Worm (Caenorhabditis elegans) whole organism, dauer: ENCODE data around the gene F46F5.15.
"Not testable (repeated sequence)": the region's sequence is repeated elsewhere in the genome, so short reads cannot be mapped to it uniquely, and the experiment has no call there.

Source experiments
- unc-62 ChIP-seq: sonication (generic microtip); optimal IDR thresholded peaks from 2 replicates; lab custom pipeline; 2017; ENCODE audit warnings: missing biosample characterization, missing genetic modification reagents, missing genetic modification characterization

F46F5.15 gene

ce11 chrII:783532-783931 lies 4.7 kb upstream of the F46F5.15 start, which contains the start of gene Y39F10A.6:
Y39F10A.6 (minus strand) TSS chrII:783632.
- no peak for TF ChIP-seq unc-62 (GFP tag; lab: Kevin White, UChicago)

ce11 chrII:786938-787337 lies 1.3 kb upstream of the F46F5.15 start, which contains the start of gene F46F5.16:
F46F5.16 (plus strand) TSS chrII:787238.
- TF ChIP-seq unc-62 (GFP tag; lab: Kevin White, UChicago) = no peak

- TF ChIP-seq unc-62 (GFP tag; lab: Kevin White, UChicago) = no peak
These were observed 3.6 kb downstream of the F46F5.15 start, which contains the start of gene F46F5.1 for ce11 chrII:791828-792227. F46F5.1 (minus strand) TSS chrII:791928.

- no peak for TF ChIP-seq unc-62 (GFP tag; lab: Kevin White, UChicago)
These were observed 8.7 kb downstream of the F46F5.15 start for ce11 chrII:796916-797315.

ce11 chrII:797445-797844 lies 9.2 kb downstream of the F46F5.15 start:
- TF ChIP-seq unc-62 (GFP tag; lab: Kevin White, UChicago) = no peak

- no peak for TF ChIP-seq unc-62 (GFP tag; lab: Kevin White, UChicago)
These were observed 11.5 kb downstream of the F46F5.15 start, which contains the start of gene F46F5.14 for ce11 chrII:799700-800099. F46F5.14 (plus strand) TSS chrII:800000.

- no peak for TF ChIP-seq unc-62 (GFP tag; lab: Kevin White, UChicago)
These were observed 14.8 kb downstream of the F46F5.15 start, which contains the start of gene F46F5.13 for ce11 chrII:803009-803408. F46F5.13 (plus strand) TSS chrII:803309.

ce11 chrII:808457-808856 lies 20.2 kb downstream of the F46F5.15 start, which contains the start of gene F46F5.11:
F46F5.11 (plus strand) TSS chrII:808757.
- TF ChIP-seq unc-62 (GFP tag; lab: Kevin White, UChicago) = no peak

- TF ChIP-seq unc-62 (GFP tag; lab: Kevin White, UChicago) = no peak
These were observed 24.7 kb downstream of the F46F5.15 start, which contains the start of gene F46F5.5 for ce11 chrII:812917-813316. F46F5.5 (minus strand) TSS chrII:813017.

ce11 chrII:814737-815136 lies 26.5 kb downstream of the F46F5.15 start, which contains the start of gene msrp-3:
msrp-3 (minus strand) TSS chrII:814837.
- TF ChIP-seq unc-62 (GFP tag; lab: Kevin White, UChicago) = no peak

ce11 chrII:820519-820918 lies 32.3 kb downstream of the F46F5.15 start, which contains the start of gene F46F5.7:
F46F5.7 (minus strand) TSS chrII:820619.
- no peak for TF ChIP-seq unc-62 (GFP tag; lab: Kevin White, UChicago)

- TF ChIP-seq unc-62 (GFP tag; lab: Kevin White, UChicago) = no peak
These were observed 33.3 kb downstream of the F46F5.15 start, which contains the start of gene F46F5.8 for ce11 chrII:821514-821913. F46F5.8 (minus strand) TSS chrII:821614.

ce11 chrII:822730-823129 lies 34.5 kb downstream of the F46F5.15 start, which contains the start of gene msrp-4:
msrp-4 (minus strand) TSS chrII:822830.
- not testable (repeated sequence) for TF ChIP-seq unc-62 (GFP tag; lab: Kevin White, UChicago)

ce11 chrII:823529-823928 lies 35.3 kb downstream of the F46F5.15 start, which contains the start of gene F46F5.10:
F46F5.10 (plus strand) TSS chrII:823829.
- TF ChIP-seq unc-62 (GFP tag; lab: Kevin White, UChicago) = no peak

- no peak for TF ChIP-seq unc-62 (GFP tag; lab: Kevin White, UChicago)
These were observed 37.3 kb downstream of the F46F5.15 start, which contains the start of gene F28A10.1 for ce11 chrII:825521-825920. F28A10.1 (plus strand) TSS chrII:825821.

- no peak for TF ChIP-seq unc-62 (GFP tag; lab: Kevin White, UChicago)
These were observed 50.2 kb downstream of the F46F5.15 start, which contains the start of gene F28A10.8 for ce11 chrII:838414-838813. F28A10.8 (minus strand) TSS chrII:838514.
